Fruit fly (Drosophila melanogaster) whole organism, adult: ENCODE data around the gene CG7714.

Experiments
- CG1620 ChIP-seq: fragments of 200-800 bp; sonication (Bioruptor generic); optimal IDR thresholded peaks from 2 replicates; lab custom pipeline; 2016; ENCODE audit warnings: missing biosample characterization, missing genetic modification characterization
- CG7045 ChIP-seq: fragments of 200-800 bp; sonication (Bioruptor generic); optimal IDR thresholded peaks from 2 replicates; lab custom pipeline; 2017; ENCODE audit warnings: missing biosample characterization, mild to moderate bottlenecking, missing genetic modification characterization
- bab1 ChIP-seq: fragments of 200-800 bp; sonication (Bioruptor generic); optimal IDR thresholded peaks from 3 replicates; lab custom pipeline; 2019; ENCODE audit warnings: missing biosample characterization, mild to moderate bottlenecking, missing genetic modification characterization, moderate library complexity
- cic ChIP-seq: fragments of 200-800 bp; sonication (Bioruptor generic); optimal IDR thresholded peaks from 2 replicates; lab custom pipeline; 2017; ENCODE audit warnings: missing biosample characterization, mild to moderate bottlenecking, missing genetic modification characterization, moderate library complexity
- cnc ChIP-seq, 2 experiments: fragments of >200 bp; optimal IDR thresholded peaks; 2 replicates each; lab custom pipeline; 2017
- tj ChIP-seq: fragments of 200-800 bp; sonication (Bioruptor generic); optimal IDR thresholded peaks from 3 replicates; lab custom pipeline; 2017; ENCODE audit warnings: missing biosample characterization, mild to moderate bottlenecking, missing genetic modification characterization, moderate library complexity
- toe ChIP-seq: fragments of 200-800 bp; sonication (Bioruptor generic); optimal IDR thresholded peaks from 2 replicates; lab custom pipeline; 2016; ENCODE audit warnings: missing biosample characterization, missing genetic modification characterization

- TF ChIP-seq CG7045 (GFP tag; lab: Kevin White, UChicago) (no peak), cnc (optimal IDR thresholded peaks at IDR 0.05; lab: Kevin White, UChicago) (no peak), cic (no peak), toe (GFP tag; lab: Kevin White, UChicago) (no peak), CG1620 (GFP tag; lab: Kevin White, UChicago) (no peak), tj (GFP tag; lab: Kevin White, UChicago) (no peak), bab1 (GFP tag; lab: Kevin White, UChicago) (no peak)
These were observed 15.6 kb upstream of the CG7714 start for dm6 chr3R:18741844-18742187.
